Worm (Caenorhabditis elegans) whole organism, midembryonic: Measurements from ENCODE around the gene chil-13.

Experiments
- cog-1 ChIP-seq: sonication (generic microtip); optimal IDR thresholded peaks from 2 replicates; lab custom pipeline; 2016; ENCODE audit warnings: missing genetic modification characterization, missing compliant biosample characterization
- flt-1 ChIP-seq: fragments of 200-800 bp; sonication (Bioruptor generic); IDR thresholded peaks from 2 replicates; pipeline ENCODE4 v1.3.6; 2022; ENCODE audit warnings: missing genetic modification characterization, missing compliant biosample characterization
- klf-2 ChIP-seq: fragments of 200-800 bp; sonication (Bioruptor generic); conservative IDR thresholded peaks from 2 replicates; pipeline ENCODE4 v1.3.6; 2022; ENCODE audit warnings: missing genetic modification reagents, missing genetic modification characterization, missing compliant biosample characterization
- ref-1 ChIP-seq: fragments of 200-800 bp; sonication (Bioruptor generic); conservative IDR thresholded peaks from 2 replicates; pipeline ENCODE4 v1.3.6; 2022; ENCODE audit warnings: missing genetic modification reagents, missing genetic modification characterization, missing compliant biosample characterization
- tab-1 ChIP-seq: fragments of 200-800 bp; sonication (Bioruptor generic); IDR thresholded peaks from 2 replicates; pipeline ENCODE4 v1.3.6; 2022; ENCODE audit warnings: missing genetic modification characterization, missing compliant biosample characterization
- ztf-23 ChIP-seq: fragments of 200-800 bp; sonication (Bioruptor generic); IDR thresholded peaks from 2 replicates; pipeline ENCODE4 v1.3.6; 2022; ENCODE audit warnings: missing genetic modification reagents, missing genetic modification characterization, missing compliant biosample characterization

- TF ChIP-seq flt-1 (no peak), ref-1 (no peak), klf-2 (no peak), ztf-23 (no peak), tab-1 (no peak), cog-1 (tag; lab: Kevin White, UChicago) (no peak)
Measured at ce11 chrII:9407020-9407419, 31.1 kb downstream of the chil-13 start, which contains the start of gene mpz-6.
